Fruit fly (Drosophila melanogaster) whole organism, embryonic: Measurements from ENCODE around the gene CG8677.
A peak's percentile ranks its signal among the peaks of the same experiment; 100 is the strongest.

ENCODE experiments used
- Adf1 ChIP-seq: fragments of 200-800 bp; sonication (Bioruptor generic); IDR thresholded peaks from 2 replicates; pipeline ENCODE4 v1.3.6; 2022; ENCODE audit warnings: missing biosample characterization, missing genetic modification characterization
- B-H2 ChIP-seq: fragments of 200-800 bp; sonication (Bioruptor generic); optimal IDR thresholded peaks from 2 replicates; lab custom pipeline; 2018; ENCODE audit warnings: missing biosample characterization, mild to moderate bottlenecking, missing genetic modification characterization
- Bgb ChIP-seq: fragments of 200-800 bp; sonication (Bioruptor generic); IDR thresholded peaks from 2 replicates; pipeline ENCODE4 v1.3.6; 2022; ENCODE audit warnings: missing biosample characterization, missing genetic modification characterization; ENCODE audit not compliant: partially characterized antibody
- C15 ChIP-seq: fragments of 200-800 bp; sonication (Bioruptor generic); IDR thresholded peaks from 3 replicates; pipeline ENCODE4 v1.3.6; 2022; ENCODE audit warnings: missing biosample characterization, missing genetic modification characterization
- CG10543 ChIP-seq: fragments of 200-800 bp; sonication (Bioruptor generic); optimal IDR thresholded peaks from 3 replicates; lab custom pipeline; 2017; ENCODE audit warnings: missing biosample characterization, mild to moderate bottlenecking, missing genetic modification characterization, moderate library complexity
- CG10565 ChIP-seq: fragments of 200-800 bp; sonication (Bioruptor generic); optimal IDR thresholded peaks from 3 replicates; lab custom pipeline; 2016; ENCODE audit warnings: missing biosample characterization, mild to moderate bottlenecking, missing genetic modification characterization
- CG12769 ChIP-seq: fragments of 200-800 bp; sonication (Bioruptor generic); optimal IDR thresholded peaks from 2 replicates; lab custom pipeline; 2019; ENCODE audit warnings: missing biosample characterization, mild to moderate bottlenecking, missing genetic modification characterization, moderate library complexity
- CG15696 ChIP-seq: fragments of 200-800 bp; sonication (Bioruptor generic); optimal IDR thresholded peaks from 2 replicates; lab custom pipeline; 2019; ENCODE audit warnings: missing biosample characterization, mild to moderate bottlenecking, missing genetic modification characterization, moderate library complexity
- CG1603 ChIP-seq: fragments of 200-800 bp; sonication (Bioruptor generic); optimal IDR thresholded peaks from 2 replicates; lab custom pipeline; 2019; ENCODE audit warnings: missing biosample characterization, mild to moderate bottlenecking, missing genetic modification characterization, moderate library complexity
- CG31224 ChIP-seq: fragments of 200-800 bp; sonication (Bioruptor generic); IDR thresholded peaks from 2 replicates; pipeline ENCODE4 v1.3.6; 2022; ENCODE audit warnings: missing biosample characterization, missing genetic modification characterization
- CG3281 ChIP-seq: fragments of 200-800 bp; sonication (Bioruptor generic); optimal IDR thresholded peaks from 3 replicates; lab custom pipeline; 2017; ENCODE audit warnings: missing biosample characterization, mild to moderate bottlenecking, missing genetic modification characterization
- CG34376 ChIP-seq: fragments of 200-800 bp; sonication (Bioruptor generic); optimal IDR thresholded peaks from 2 replicates; lab custom pipeline; 2018; ENCODE audit warnings: missing biosample characterization, mild to moderate bottlenecking, missing genetic modification characterization
- CG4328 ChIP-seq: fragments of 200-800 bp; sonication (Bioruptor generic); optimal IDR thresholded peaks from 3 replicates; lab custom pipeline; 2017; ENCODE audit warnings: missing biosample characterization, missing genetic modification reagents, missing genetic modification characterization
- CG4707 ChIP-seq: fragments of 200-800 bp; sonication (Bioruptor generic); optimal IDR thresholded peaks from 2 replicates; lab custom pipeline; 2018; ENCODE audit warnings: missing biosample characterization, mild to moderate bottlenecking, missing genetic modification characterization, moderate library complexity
- CG6689 ChIP-seq: fragments of 200-800 bp; sonication (Bioruptor generic); IDR thresholded peaks from 2 replicates; pipeline ENCODE4 v1.3.6; 2022; ENCODE audit warnings: missing biosample characterization, missing genetic modification characterization
- CG7839 ChIP-seq: fragments of 200-800 bp; sonication (Bioruptor generic); optimal IDR thresholded peaks from 3 replicates; lab custom pipeline; 2018; ENCODE audit warnings: missing biosample characterization, mild to moderate bottlenecking, missing genetic modification characterization, moderate library complexity
- CG8290 ChIP-seq, 3 experiments: fragments of 200-800 bp; sonication (Bioruptor generic); optimal IDR thresholded peaks; 2 replicates each; lab custom pipeline; 2016 to 2019; ENCODE audit warnings: missing biosample characterization in 3 of 3, missing genetic modification characterization in 3 of 3, mild to moderate bottlenecking in 2 of 3, moderate library complexity in 1 of 3
- CG9876 ChIP-seq: fragments of 200-800 bp; sonication (Bioruptor generic); optimal IDR thresholded peaks from 2 replicates; lab custom pipeline; 2016; ENCODE audit warnings: missing biosample characterization, missing genetic modification characterization
- Drgx ChIP-seq: fragments of 200-800 bp; sonication (Bioruptor generic); IDR thresholded peaks from 2 replicates; pipeline ENCODE4 v1.3.6; 2022; ENCODE audit warnings: missing biosample characterization, missing genetic modification characterization
- E2f1 ChIP-seq: fragments of 200-800 bp; sonication (Bioruptor generic); IDR thresholded peaks from 2 replicates; pipeline ENCODE4 v1.3.6; 2022; ENCODE audit warnings: missing biosample characterization, missing genetic modification characterization
- ERR ChIP-seq: fragments of 200-800 bp; sonication (Bioruptor generic); optimal IDR thresholded peaks from 2 replicates; lab custom pipeline; 2016; ENCODE audit warnings: missing biosample characterization, missing genetic modification characterization
- HLH54F ChIP-seq: fragments of 200-800 bp; sonication (Bioruptor generic); optimal IDR thresholded peaks from 3 replicates; lab custom pipeline; 2016; ENCODE audit warnings: missing biosample characterization, missing genetic modification characterization
- Hsf ChIP-seq: fragments of 200-800 bp; sonication (Bioruptor generic); optimal IDR thresholded peaks from 3 replicates; lab custom pipeline; 2016; ENCODE audit warnings: missing biosample characterization, missing genetic modification characterization
- Myb ChIP-seq: fragments of 200-800 bp; sonication (Bioruptor generic); optimal IDR thresholded peaks from 2 replicates; lab custom pipeline; 2016; ENCODE audit warnings: missing biosample characterization, missing genetic modification characterization
- NfI ChIP-seq: fragments of 200-800 bp; sonication (Bioruptor generic); optimal IDR thresholded peaks from 3 replicates; lab custom pipeline; 2018; ENCODE audit warnings: missing biosample characterization, mild to moderate bottlenecking, missing genetic modification characterization, moderate library complexity
- Oaz ChIP-seq: fragments of 200-800 bp; sonication (Bioruptor generic); IDR thresholded peaks from 2 replicates; pipeline ENCODE4 v1.3.6; 2022; ENCODE audit warnings: missing biosample characterization, missing genetic modification characterization
- Ravus ChIP-seq: fragments of 200-800 bp; sonication (Bioruptor generic); IDR thresholded peaks from 2 replicates; pipeline ENCODE4 v1.3.6; 2022; ENCODE audit warnings: missing biosample characterization, missing genetic modification characterization
- Sry-β ChIP-seq: fragments of 200-800 bp; sonication (Bioruptor generic); optimal IDR thresholded peaks from 2 replicates; lab custom pipeline; 2018; ENCODE audit warnings: missing biosample characterization, mild to moderate bottlenecking, missing genetic modification characterization, moderate library complexity
- Taf1 ChIP-seq: fragments of 200-800 bp; sonication (Bioruptor generic); IDR thresholded peaks from 2 replicates; pipeline ENCODE4 v1.3.6; 2022; ENCODE audit warnings: missing biosample characterization, missing genetic modification characterization
- cg ChIP-seq: fragments of 200-800 bp; sonication (Bioruptor generic); optimal IDR thresholded peaks from 3 replicates; lab custom pipeline; 2019; ENCODE audit warnings: missing biosample characterization, mild to moderate bottlenecking, missing genetic modification characterization, moderate library complexity
- chif ChIP-seq, 2 experiments: fragments of 200-800 bp; sonication (Bioruptor generic); optimal IDR thresholded peaks; 3 replicates each; lab custom pipeline; 2016; ENCODE audit warnings: missing biosample characterization in 2 of 2, missing genetic modification characterization in 2 of 2
- cwo ChIP-seq: fragments of 200-800 bp; sonication (Bioruptor generic); optimal IDR thresholded peaks from 3 replicates; lab custom pipeline; 2017; ENCODE audit warnings: missing biosample characterization, missing genetic modification characterization, mild to moderate bottlenecking, moderate library complexity, missing genetic modification reagents
- esg ChIP-seq: fragments of 200-800 bp; sonication (Bioruptor generic); conservative IDR thresholded peaks from 2 replicates; pipeline ENCODE4 v1.3.6; 2022; ENCODE audit warnings: missing biosample characterization, missing genetic modification characterization
- exex ChIP-seq: fragments of 200-800 bp; sonication (Bioruptor generic); optimal IDR thresholded peaks from 4 replicates; lab custom pipeline; 2018; ENCODE audit warnings: missing biosample characterization, mild to moderate bottlenecking, missing genetic modification characterization, moderate library complexity
- eyg ChIP-seq: fragments of 200-800 bp; sonication (Bioruptor generic); optimal IDR thresholded peaks from 3 replicates; lab custom pipeline; 2016; ENCODE audit warnings: missing biosample characterization, missing genetic modification characterization
- ftz-f1 ChIP-seq: fragments of 200-800 bp; sonication (Bioruptor generic); optimal IDR thresholded peaks from 2 replicates; lab custom pipeline; 2016; ENCODE audit warnings: missing biosample characterization, missing genetic modification characterization
- grau ChIP-seq: fragments of 200-800 bp; optimal IDR thresholded peaks from 3 replicates; lab custom pipeline; 2019; ENCODE audit warnings: missing biosample characterization, mild to moderate bottlenecking, missing genetic modification characterization, moderate library complexity
- gsb ChIP-seq: fragments of 200-800 bp; sonication (Bioruptor generic); IDR thresholded peaks from 2 replicates; pipeline ENCODE4 v1.3.6; 2022; ENCODE audit warnings: missing biosample characterization, missing genetic modification characterization
- ken ChIP-seq: fragments of 200-800 bp; sonication (Bioruptor generic); IDR thresholded peaks from 3 replicates; pipeline ENCODE4 v1.3.6; 2022; ENCODE audit warnings: missing biosample characterization, missing genetic modification characterization
- p53 ChIP-seq: fragments of 200-800 bp; sonication (Bioruptor generic); optimal IDR thresholded peaks from 2 replicates; lab custom pipeline; 2016; ENCODE audit warnings: missing biosample characterization, missing genetic modification characterization
- pita ChIP-seq: fragments of 200-800 bp; sonication (Bioruptor generic); optimal IDR thresholded peaks from 2 replicates; lab custom pipeline; 2017; ENCODE audit warnings: missing biosample characterization, mild to moderate bottlenecking, missing genetic modification characterization
- pzg ChIP-seq: fragments of 200-800 bp; sonication (Bioruptor generic); optimal IDR thresholded peaks from 3 replicates; lab custom pipeline; 2018; ENCODE audit warnings: missing biosample characterization, mild to moderate bottlenecking, missing genetic modification characterization, moderate library complexity
- rib ChIP-seq: fragments of 200-800 bp; sonication (Bioruptor generic); IDR thresholded peaks from 2 replicates; pipeline ENCODE4 v1.3.6; 2022; ENCODE audit warnings: missing biosample characterization, missing genetic modification characterization
- row ChIP-seq: fragments of 200-800 bp; sonication (Bioruptor generic); IDR thresholded peaks from 3 replicates; pipeline ENCODE4 v1.3.6; 2022; ENCODE audit warnings: missing biosample characterization, missing genetic modification characterization
- scrt ChIP-seq: fragments of 200-800 bp; sonication (Bioruptor generic); optimal IDR thresholded peaks from 2 replicates; lab custom pipeline; 2018; ENCODE audit warnings: missing biosample characterization, mild to moderate bottlenecking, missing genetic modification characterization, moderate library complexity
- sens ChIP-seq: fragments of 200-800 bp; sonication (Bioruptor generic); peaks from one replicate; lab custom pipeline; 2016; ENCODE audit warnings: missing biosample characterization, missing genetic modification characterization
- slbo ChIP-seq: fragments of 200-800 bp; sonication (Bioruptor generic); IDR thresholded peaks from 2 replicates; pipeline ENCODE4 v1.3.6; 2022; ENCODE audit warnings: missing biosample characterization, missing genetic modification characterization
- slou ChIP-seq: fragments of 200-800 bp; sonication (Bioruptor generic); optimal IDR thresholded peaks from 3 replicates; lab custom pipeline; 2016; ENCODE audit warnings: missing biosample characterization, missing genetic modification characterization
- sob ChIP-seq: fragments of 200-800 bp; sonication (Bioruptor generic); IDR thresholded peaks from 2 replicates; pipeline ENCODE4 v1.3.6; 2022; ENCODE audit warnings: missing biosample characterization, missing genetic modification characterization
- stc ChIP-seq: fragments of 200-800 bp; sonication (Bioruptor generic); IDR thresholded peaks from 2 replicates; pipeline ENCODE4 v1.3.6; 2022; ENCODE audit warnings: missing biosample characterization, missing genetic modification characterization
- tin ChIP-seq: fragments of 200-800 bp; sonication (Bioruptor generic); optimal IDR thresholded peaks from 3 replicates; lab custom pipeline; 2016; ENCODE audit warnings: missing biosample characterization, missing genetic modification characterization

The CG8677 gene

dm6 chr2L:21219640-21220085, 1.4 kb upstream of the CG8677 start (continued):
- TF ChIP-seq CG7839 (tag; lab: Kevin White, UChicago) = no peak
- TF ChIP-seq Sry-β (GFP tag; lab: Kevin White, UChicago) = no peak
- peak; percentile 3 for TF ChIP-seq scrt (GFP tag; lab: Kevin White, UChicago)
- no peak for TF ChIP-seq Adf1 (GFP tag; lab: Robert Waterston, UW)
- TF ChIP-seq CG15696 (tag; lab: Kevin White, UChicago) = no peak
- no peak for TF ChIP-seq CG9876
- TF ChIP-seq HLH54F = no peak
- TF ChIP-seq slou (GFP tag; lab: Kevin White, UChicago) = no peak
- TF ChIP-seq Oaz (GFP tag; lab: Robert Waterston, UW) = no peak
- peak; percentile 29; the same call in 1 of the 2 replicates for TF ChIP-seq stc (GFP tag; lab: Robert Waterston, UW)
- peak; percentile 25 for TF ChIP-seq CG1603
- TF ChIP-seq Drgx (GFP tag; lab: Robert Waterston, UW) = 0 out of 2 replicates have a peak, but pooled peaks have one; percentile 28
- no peak for TF ChIP-seq CG8290 (GFP tag; optimal IDR thresholded peaks at IDR 0.05; lab: Kevin White, UChicago)
- TF ChIP-seq CG8290 (tag; optimal IDR thresholded peaks at IDR 0.05; lab: Kevin White, UChicago) = peak in 1 of 2 experiments; percentile 47
- peak; percentile 29 for TF ChIP-seq cwo (GFP tag; lab: Kevin White, UChicago)
- TF ChIP-seq exex (tag; lab: Kevin White, UChicago) = peak; percentile 1
- TF ChIP-seq p53 (GFP tag; lab: Kevin White, UChicago) = no peak
- peak; percentile 50 for TF ChIP-seq row (GFP tag; lab: Robert Waterston, UW)
- peak; percentile 34 for TF ChIP-seq B-H2
- TF ChIP-seq CG10565 (GFP tag; lab: Kevin White, UChicago) = no peak
- TF ChIP-seq chif (GFP tag; optimal IDR thresholded peaks at IDR 0.05; lab: Kevin White, UChicago) = no peak
- no peak for TF ChIP-seq E2f1 (GFP tag; lab: Robert Waterston, UW)
- no peak for TF ChIP-seq Taf1
- peak; percentile 29 for TF ChIP-seq CG4707 (GFP tag; lab: Kevin White, UChicago)
- TF ChIP-seq ERR = no peak
- no peak for TF ChIP-seq Ravus (GFP tag; lab: Robert Waterston, UW)
- TF ChIP-seq Myb (GFP tag; lab: Kevin White, UChicago) = no peak
- no peak for TF ChIP-seq tin (GFP tag; lab: Kevin White, UChicago)
- peak; percentile 36 for TF ChIP-seq CG3281
- no peak for TF ChIP-seq CG31224 (GFP tag; lab: Robert Waterston, UW)
- 0 out of 2 replicates have a peak, but pooled peaks have one; percentile 13 for TF ChIP-seq sob (GFP tag; lab: Robert Waterston, UW)
- no peak for TF ChIP-seq pita (GFP tag; lab: Kevin White, UChicago)
- peak; percentile 17; the same call in 1 of the 2 replicates for TF ChIP-seq rib (GFP tag; lab: Robert Waterston, UW)
- TF ChIP-seq CG6689 (GFP tag; lab: Robert Waterston, UW) = no peak
- TF ChIP-seq Hsf (GFP tag; lab: Kevin White, UChicago) = no peak
- peak; percentile 41; the same call in 1 of the 2 replicates for TF ChIP-seq Bgb (GFP tag; lab: Robert Waterston, UW)
- TF ChIP-seq C15 (GFP tag; lab: Robert Waterston, UW) = no peak
- TF ChIP-seq grau (tag; lab: Kevin White, UChicago) = peak; percentile 76
- TF ChIP-seq sens = peak; percentile 70
- peak; percentile 41 for TF ChIP-seq cg (GFP tag; lab: Kevin White, UChicago)
- TF ChIP-seq CG34376 (GFP tag; lab: Kevin White, UChicago) = peak; percentile 53
- peak; percentile 12 for TF ChIP-seq eyg (GFP tag; lab: Kevin White, UChicago)
- no peak for TF ChIP-seq esg (GFP tag; lab: Robert Waterston, UW)
- TF ChIP-seq CG10543 (GFP tag; lab: Kevin White, UChicago) = peak; percentile 62
- 0 out of 2 replicates have a peak, but pooled peaks have one; percentile 30 for TF ChIP-seq slbo (GFP tag; lab: Robert Waterston, UW)
- TF ChIP-seq gsb (GFP tag; lab: Robert Waterston, UW) = peak; percentile 52; the same call in 1 of the 2 replicates
- TF ChIP-seq CG4328 (GFP tag; lab: Kevin White, UChicago) = peak; percentile 5
- TF ChIP-seq ken (GFP tag; lab: Robert Waterston, UW) = peak; percentile 21; the same call in 1 of the 3 replicates
- TF ChIP-seq NfI (GFP tag; lab: Kevin White, UChicago) = peak; percentile 12
- peak; percentile 72 for TF ChIP-seq CG12769
- peak; percentile 11 for TF ChIP-seq ftz-f1
- TF ChIP-seq pzg = no peak
